Worm (Caenorhabditis elegans): ENCODE results near the gene idi-1.

ce11 chrIII:8077180-8077579, 14.3 kb upstream of the idi-1 start:
- TF ChIP-seq tbx-2 (tag; optimal IDR thresholded peaks at IDR 0.05) (no peak), mdl-1 (tag; optimal IDR thresholded peaks at IDR 0.05) (no peak), ztf-4 (tag; optimal IDR thresholded peaks at IDR 0.05) (no peak), ztf-11 (tag; optimal IDR thresholded peaks at IDR 0.05) (no peak)
